Fruit fly (Drosophila melanogaster): Measurements from ENCODE around the gene Neb-cGP.

- TF ChIP-seq Lpt (GFP tag; optimal IDR thresholded peaks at IDR 0.05) = no peak
- TF ChIP-seq CG6854 (GFP tag; optimal IDR thresholded peaks at IDR 0.05) = no peak
Observed at dm6 chrX:10487105-10487504, 26.6 kb downstream of the Neb-cGP start, which contains the start of gene CG32687.
